Worm (Caenorhabditis elegans) whole organism, young adult: ENCODE measurements around the gene scl-13.
A peak's percentile ranks its signal among the peaks of the same experiment; 100 is the strongest.

ENCODE experiments used
- C06A6.2 ChIP-seq: fragments of 200-800 bp; sonication (Bioruptor generic); conservative IDR thresholded peaks from 2 replicates; pipeline ENCODE4 v1.3.6; 2022; ENCODE audit warnings: missing genetic modification characterization, missing compliant biosample characterization
- F22D6.2 ChIP-seq: sonication (generic microtip); optimal IDR thresholded peaks from 2 replicates; lab custom pipeline; 2016; ENCODE audit warnings: mild to moderate bottlenecking, missing genetic modification characterization, missing compliant biosample characterization
- F37B4.10 ChIP-seq: fragments of 200-800 bp; sonication (Bioruptor generic); IDR thresholded peaks from 2 replicates; pipeline ENCODE4 v1.3.6; 2022; ENCODE audit warnings: missing genetic modification characterization, missing compliant biosample characterization
- F39B2.1 ChIP-seq: fragments of 200-800 bp; sonication (Bioruptor generic); IDR thresholded peaks from 2 replicates; pipeline ENCODE4 v1.3.6; 2022; ENCODE audit warnings: missing genetic modification reagents, missing genetic modification characterization, missing compliant biosample characterization
- F55B11.4 ChIP-seq: sonication (generic microtip); optimal IDR thresholded peaks from 2 replicates; lab custom pipeline; 2016; ENCODE audit warnings: missing compliant biosample characterization, missing genetic modification characterization, borderline replicate concordance; ENCODE audit not compliant: insufficient read depth
- F57A8.1 ChIP-seq: fragments of 200-800 bp; sonication (Bioruptor generic); optimal IDR thresholded peaks from 2 replicates; lab custom pipeline; 2018; ENCODE audit warnings: mild to moderate bottlenecking, missing genetic modification characterization, moderate library complexity, missing compliant biosample characterization
- F57C9.4 ChIP-seq: sonication (generic microtip); optimal IDR thresholded peaks from 2 replicates; lab custom pipeline; 2017; ENCODE audit warnings: mild to moderate bottlenecking, missing genetic modification characterization, missing compliant biosample characterization
- Y67H2A.10 ChIP-seq: fragments of 200-800 bp; sonication (Bioruptor generic); conservative IDR thresholded peaks from 2 replicates; pipeline ENCODE4 v1.3.6; 2022; ENCODE audit warnings: missing genetic modification reagents, missing genetic modification characterization, missing compliant biosample characterization
- Y95B8A.8 ChIP-seq: fragments of 200-800 bp; sonication (Bioruptor generic); IDR thresholded peaks from 2 replicates; pipeline ENCODE4 v1.3.6; 2022; ENCODE audit warnings: missing genetic modification reagents, missing genetic modification characterization, missing compliant biosample characterization
- ZK185.1 ChIP-seq: sonication (generic microtip); optimal IDR thresholded peaks from 2 replicates; lab custom pipeline; 2016; ENCODE audit warnings: mild to moderate bottlenecking, missing genetic modification characterization, missing compliant biosample characterization; ENCODE audit not compliant: poor library complexity, severe bottlenecking
- attf-6 ChIP-seq: fragments of 200-800 bp; sonication (Bioruptor generic); IDR thresholded peaks from 2 replicates; pipeline ENCODE4 v1.3.6; 2022; ENCODE audit warnings: missing genetic modification reagents, missing genetic modification characterization, missing compliant biosample characterization
- cebp-1 ChIP-seq, 2 experiments: fragments of 200-800 bp in 1 of 2; sonication (Bioruptor generic) in 1 of 2; sonication (generic microtip) in 1 of 2; IDR thresholded peaks in 1 of 2; optimal IDR thresholded peaks in 1 of 2; 2 replicates each; pipeline versions ENCODE4 v1.3.6 to Lab custom; 2017 to 2022; ENCODE audit warnings: missing compliant biosample characterization in 2 of 2, missing genetic modification characterization in 2 of 2, mild to moderate bottlenecking in 1 of 2, missing genetic modification reagents in 1 of 2, moderate library complexity in 1 of 2
- cebp-2 ChIP-seq: fragments of 200-800 bp; sonication (Bioruptor generic); IDR thresholded peaks from 2 replicates; pipeline ENCODE4 v1.3.6; 2022; ENCODE audit warnings: missing genetic modification characterization, missing compliant biosample characterization
- ceh-91 ChIP-seq: fragments of 200-800 bp; sonication (Bioruptor generic); IDR thresholded peaks from 2 replicates; pipeline ENCODE4 v1.3.6; 2022; ENCODE audit warnings: missing genetic modification reagents, missing genetic modification characterization, missing compliant biosample characterization
- egl-18 ChIP-seq: fragments of 200-800 bp; sonication (Bioruptor generic); IDR thresholded peaks from 2 replicates; pipeline ENCODE4 v1.3.6; 2022; ENCODE audit warnings: missing genetic modification reagents, missing genetic modification characterization, missing compliant biosample characterization
- hlh-12 ChIP-seq: sonication (generic microtip); optimal IDR thresholded peaks from 2 replicates; lab custom pipeline; 2016; ENCODE audit warnings: missing genetic modification characterization, missing compliant biosample characterization
- hrde-1 ChIP-seq: sonication (generic microtip); optimal IDR thresholded peaks from 2 replicates; lab custom pipeline; 2016; ENCODE audit warnings: missing genetic modification characterization, mild to moderate bottlenecking, missing compliant biosample characterization, moderate library complexity, missing genotype, missing genetic modification reagents, borderline replicate concordance
- let-526 ChIP-seq: fragments of 200-800 bp; sonication (Bioruptor generic); IDR thresholded peaks from 2 replicates; pipeline ENCODE4 v1.3.6; 2022; ENCODE audit warnings: missing genetic modification reagents, missing genetic modification characterization, missing compliant biosample characterization
- lin-40 ChIP-seq: sonication (generic microtip); optimal IDR thresholded peaks from 2 replicates; lab custom pipeline; 2016; ENCODE audit warnings: missing genetic modification characterization, mild to moderate bottlenecking, missing compliant biosample characterization, missing genotype, missing genetic modification reagents
- lin-54 ChIP-seq: fragments of 200-800 bp; sonication (Bioruptor generic); optimal IDR thresholded peaks from 2 replicates; lab custom pipeline; 2018; ENCODE audit warnings: mild to moderate bottlenecking, missing genetic modification characterization, missing compliant biosample characterization
- madf-10 ChIP-seq: sonication (generic microtip); optimal IDR thresholded peaks from 2 replicates; lab custom pipeline; 2016; ENCODE audit warnings: mild to moderate bottlenecking, missing genetic modification characterization, missing compliant biosample characterization
- nfya-1 ChIP-seq: sonication (generic microtip); optimal IDR thresholded peaks from 2 replicates; lab custom pipeline; 2017; ENCODE audit warnings: antibody characterized with exemption, missing compliant biosample characterization, missing genetic modification characterization, borderline replicate concordance; ENCODE audit not compliant: insufficient read depth
- nhr-120 ChIP-seq: fragments of 200-800 bp; sonication (Bioruptor generic); IDR thresholded peaks from 2 replicates; pipeline ENCODE4 v1.3.6; 2022; ENCODE audit warnings: missing genetic modification characterization, missing compliant biosample characterization
- nhr-179 ChIP-seq: sonication (generic microtip); optimal IDR thresholded peaks from 2 replicates; lab custom pipeline; 2016; ENCODE audit warnings: mild to moderate bottlenecking, missing genetic modification characterization, missing compliant biosample characterization
- repo-1 ChIP-seq: sonication (generic microtip); optimal IDR thresholded peaks from 2 replicates; lab custom pipeline; 2017; ENCODE audit warnings: mild to moderate bottlenecking, missing genetic modification characterization, missing compliant biosample characterization
- somi-1 ChIP-seq: fragments of 200-800 bp; sonication (Bioruptor generic); optimal IDR thresholded peaks from 2 replicates; lab custom pipeline; 2018; ENCODE audit warnings: mild to moderate bottlenecking, missing genetic modification characterization, missing compliant biosample characterization
- sptf-2 ChIP-seq: fragments of 200-800 bp; sonication (Bioruptor generic); optimal IDR thresholded peaks from 2 replicates; lab custom pipeline; 2018; ENCODE audit warnings: mild to moderate bottlenecking, missing genetic modification characterization, missing compliant biosample characterization
- tbx-9 ChIP-seq: sonication (generic microtip); optimal IDR thresholded peaks from 2 replicates; lab custom pipeline; 2016; ENCODE audit warnings: borderline replicate concordance, missing genetic modification characterization, inconsistent platforms, missing compliant biosample characterization
- tlf-1 ChIP-seq: fragments of 200-800 bp; sonication (Bioruptor generic); optimal IDR thresholded peaks from 2 replicates; lab custom pipeline; 2018; ENCODE audit warnings: mild to moderate bottlenecking, missing genetic modification characterization, missing compliant biosample characterization
- unc-62 ChIP-seq: fragments of 150-350 bp; optimal IDR thresholded peaks from 2 replicates; lab custom pipeline; 2014; ENCODE audit warnings: missing biosample characterization, missing genetic modification reagents, missing genetic modification characterization
- zfh-2 ChIP-seq: fragments of 200-800 bp; sonication (Bioruptor generic); conservative IDR thresholded peaks from 2 replicates; pipeline ENCODE4 v1.3.6; 2022; ENCODE audit warnings: missing genetic modification reagents, missing genetic modification characterization, missing compliant biosample characterization
- ztf-6 ChIP-seq: fragments of 200-800 bp; sonication (Bioruptor generic); IDR thresholded peaks from 2 replicates; pipeline ENCODE4 v1.3.6; 2022; ENCODE audit warnings: missing genetic modification reagents, missing genetic modification characterization, missing compliant biosample characterization

Gene scl-13

DNA sequence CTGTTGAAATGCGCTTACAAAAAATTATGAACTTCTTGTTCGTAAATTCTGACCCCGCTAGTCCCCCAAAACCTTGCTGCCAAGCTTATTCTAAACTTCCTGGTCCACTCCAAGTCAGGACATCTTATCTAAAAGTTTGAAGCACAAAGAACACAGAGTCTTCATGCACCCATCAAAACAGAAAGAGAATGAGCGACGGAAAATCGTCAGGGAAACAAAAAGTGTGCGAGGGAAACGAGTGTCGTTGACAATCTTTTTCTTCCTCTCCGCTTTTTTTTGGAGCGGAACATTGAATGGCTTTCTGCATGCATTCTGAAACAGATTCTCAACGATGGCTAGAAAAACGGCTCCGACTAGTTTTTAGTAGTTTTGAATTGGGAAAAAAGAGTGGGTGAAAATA lies 13.7 kb upstream of the scl-13 start (continued):
- TF ChIP-seq hlh-12 (tag; lab: Kevin White, UChicago) (no peak), ZK185.1 (tag; lab: Kevin White, UChicago) (no peak), F22D6.2 (tag; lab: Kevin White, UChicago) (no peak), cebp-2 (GFP tag; lab: Robert Waterston, UW) (no peak), let-526 (GFP tag; lab: Robert Waterston, UW) (no peak), nhr-179 (tag; lab: Kevin White, UChicago) (no peak)

DNA sequence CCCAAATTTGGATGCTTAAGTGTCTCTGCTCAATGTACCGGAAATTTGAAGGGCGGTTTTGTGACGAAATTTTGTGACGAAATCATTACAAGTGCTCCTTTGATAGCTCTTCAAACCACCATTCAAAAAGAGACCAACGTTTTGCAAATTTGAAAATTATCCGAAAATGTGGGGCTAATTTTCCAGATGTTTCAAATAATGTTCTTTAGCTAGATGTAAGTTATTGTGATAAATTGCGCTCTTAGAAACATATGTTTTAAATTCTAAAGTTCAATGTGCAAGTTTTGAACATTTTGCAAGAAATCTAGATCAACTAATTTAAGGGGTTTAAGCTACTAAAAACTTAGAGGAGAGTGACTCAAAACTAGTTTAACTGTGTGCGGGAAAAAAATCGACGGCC lies 9.4 kb upstream of the scl-13 start:
- no peak for TF ChIP-seq cebp-1 (GFP tag; IDR thresholded peaks at IDR 0.05; lab: Robert Waterston, UW)
- TF ChIP-seq cebp-1 (tag; optimal IDR thresholded peaks at IDR 0.05; lab: Kevin White, UChicago): peak; percentile 27
- TF ChIP-seq F57A8.1 (GFP tag; lab: Kevin White, UChicago): no peak
- TF ChIP-seq tlf-1: no peak
- TF ChIP-seq, all 124 proteins: peak for 1

DNA sequence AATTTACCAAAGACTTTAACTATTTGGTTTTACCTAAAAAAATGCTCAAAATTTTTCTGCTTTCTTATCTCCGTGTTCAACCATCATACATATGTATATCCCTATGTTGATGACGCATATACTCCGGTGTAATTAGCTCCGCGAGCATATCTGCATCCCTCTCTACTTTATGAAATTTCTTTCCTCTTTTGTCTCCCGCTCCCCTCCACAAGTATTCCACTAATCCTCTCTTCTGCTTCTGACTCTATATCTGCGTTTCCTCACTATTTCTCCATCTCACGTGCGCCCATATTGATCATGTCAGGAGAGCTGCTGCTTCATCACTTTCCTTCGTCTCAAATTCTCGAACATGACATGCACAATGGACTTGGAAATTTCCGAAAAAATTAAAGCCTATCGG lies 3.5 kb upstream of the scl-13 start, which contains the start of gene H10D18.1:
Gene H10D18.1, plus strand, starts transcription at position 277 of the 400 bp plus-strand sequence.
- TF ChIP-seq sptf-2: no peak
- TF ChIP-seq nfya-1 (tag; lab: Kevin White, UChicago): no peak

DNA sequence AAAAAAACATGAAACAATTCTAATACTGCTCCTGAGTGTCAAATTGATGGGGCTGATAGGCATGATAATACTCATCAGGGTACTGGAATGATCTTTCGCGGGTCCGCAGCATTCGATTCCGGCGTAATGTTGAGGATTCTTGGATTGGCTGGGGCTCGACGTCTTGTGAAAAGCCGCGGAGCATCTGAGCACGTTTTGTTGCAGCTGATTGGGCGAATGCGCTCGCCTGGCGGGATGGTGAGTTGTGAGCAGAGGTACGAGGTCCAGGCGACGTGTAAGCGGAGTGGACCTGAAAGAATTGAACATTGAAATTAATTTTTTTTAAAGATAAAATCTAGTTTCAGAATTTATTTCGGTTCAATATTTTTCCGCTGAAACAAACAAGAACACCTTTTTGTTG lies 2.6 kb upstream of the scl-13 start:
- TF ChIP-seq ceh-91 (GFP tag; lab: Robert Waterston, UW): no peak
- no peak for TF ChIP-seq lin-54 (GFP tag; lab: Kevin White, UChicago)
- peak; percentile 67 for TF ChIP-seq zfh-2
- no peak for TF ChIP-seq ztf-6 (GFP tag; lab: Robert Waterston, UW)
- no peak for TF ChIP-seq unc-62 (GFP tag; lab: Kevin White, UChicago)
- no peak for TF ChIP-seq lin-40 (tag; lab: Kevin White, UChicago)
- no peak for TF ChIP-seq cebp-1 (GFP tag; IDR thresholded peaks at IDR 0.05; lab: Robert Waterston, UW)
- no peak for TF ChIP-seq cebp-1 (tag; optimal IDR thresholded peaks at IDR 0.05; lab: Kevin White, UChicago)
- TF ChIP-seq, all 124 proteins: peak for 1

DNA sequence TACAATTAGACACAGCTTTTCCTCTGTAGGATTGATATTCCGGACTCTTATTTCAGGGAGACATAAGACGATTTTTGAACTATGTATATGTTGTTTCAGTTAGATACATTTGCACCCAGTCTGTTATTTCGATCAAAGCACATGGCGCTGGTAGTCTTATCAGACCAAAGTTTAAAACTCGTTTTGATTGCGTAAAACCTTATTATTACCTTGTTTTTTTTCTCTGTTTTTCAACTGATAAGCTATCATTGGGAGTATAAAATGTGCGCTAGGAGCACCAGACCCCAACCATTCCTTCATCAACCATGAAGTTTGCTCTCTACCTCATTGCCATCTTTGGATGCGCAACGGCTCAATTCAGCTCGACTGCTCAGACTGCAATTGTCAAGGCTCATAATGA lies 850 bp upstream of the scl-13 start, which contains the start of gene scl-12:
Gene scl-12, plus strand, starts transcription at position 301 of the 400 bp plus-strand sequence.
- TF ChIP-seq nhr-120 (GFP tag; lab: Robert Waterston, UW): no peak
- TF ChIP-seq Y95B8A.8 (GFP tag; lab: Robert Waterston, UW): no peak
- TF ChIP-seq egl-18 (GFP tag; lab: Robert Waterston, UW): no peak
- no peak for TF ChIP-seq F37B4.10 (GFP tag; lab: Robert Waterston, UW)
- TF ChIP-seq madf-10: no peak
- TF ChIP-seq F55B11.4 (tag; lab: Kevin White, UChicago): no peak
- no peak for TF ChIP-seq tbx-9 (tag; lab: Kevin White, UChicago)
- TF ChIP-seq hrde-1: no peak
- no peak for TF ChIP-seq ztf-6 (GFP tag; lab: Robert Waterston, UW)
- TF ChIP-seq F57C9.4 (tag; lab: Kevin White, UChicago): no peak
- TF ChIP-seq Y67H2A.10 (GFP tag; lab: Robert Waterston, UW): no peak
- TF ChIP-seq F39B2.1 (GFP tag; lab: Robert Waterston, UW): no peak
- TF ChIP-seq ceh-91 (GFP tag; lab: Robert Waterston, UW): no peak
- TF ChIP-seq repo-1 (tag; lab: Kevin White, UChicago): no peak
- TF ChIP-seq somi-1 (GFP tag; lab: Kevin White, UChicago): no peak
- no peak for TF ChIP-seq attf-6 (GFP tag; lab: Robert Waterston, UW)
- TF ChIP-seq C06A6.2 (GFP tag; lab: Robert Waterston, UW): no peak
